Worm (Caenorhabditis elegans) whole organism, L1 larva: Measurements from ENCODE around the gene F54C9.3.

Experiments
- C04F5.9 ChIP-seq: sonication (generic microtip); optimal IDR thresholded peaks from 2 replicates; lab custom pipeline; 2016; ENCODE audit warnings: missing genetic modification characterization, missing compliant biosample characterization
- egl-27 ChIP-seq, 2 experiments: fragments of 150-350 bp in 1 of 2; sonication (generic microtip); optimal IDR thresholded peaks; 3 replicates each; lab custom pipeline; 2017 to 2018; ENCODE audit warnings: missing biosample characterization in 2 of 2, missing genetic modification characterization in 2 of 2, missing genetic modification reagents in 2 of 2
- mep-1 ChIP-seq: fragments of 150-350 bp; optimal IDR thresholded peaks from 2 replicates; lab custom pipeline; 2014; ENCODE audit warnings: missing biosample characterization, missing genetic modification characterization
- nhr-85 ChIP-seq: sonication (generic microtip); peaks from one replicate; lab custom pipeline; 2016; ENCODE audit warnings: missing genetic modification characterization, inconsistent platforms, missing compliant biosample characterization
- pag-3 ChIP-seq: sonication (generic microtip); optimal IDR thresholded peaks from 2 replicates; lab custom pipeline; 2017; ENCODE audit warnings: missing genetic modification characterization, mild to moderate bottlenecking, missing compliant biosample characterization, antibody characterized with exemption, borderline replicate concordance; ENCODE audit not compliant: insufficient read depth
- snu-23 ChIP-seq: sonication (generic microtip); optimal IDR thresholded peaks from 2 replicates; lab custom pipeline; 2016; ENCODE audit warnings: missing genetic modification characterization, missing compliant biosample characterization
- tlp-1 ChIP-seq: fragments of 150-350 bp; optimal IDR thresholded peaks from 2 replicates; lab custom pipeline; 2014; ENCODE audit warnings: missing biosample characterization, missing genetic modification characterization
- unc-62 ChIP-seq: fragments of 150-350 bp; optimal IDR thresholded peaks from 2 replicates; lab custom pipeline; 2014; ENCODE audit warnings: missing biosample characterization, missing genetic modification reagents, missing genetic modification characterization
- vab-15 ChIP-seq: sonication (generic microtip); optimal IDR thresholded peaks from 2 replicates; lab custom pipeline; 2017; ENCODE audit warnings: missing genotype, mild to moderate bottlenecking, missing genetic modification characterization, missing compliant biosample characterization
- zag-1 ChIP-seq: fragments of 150-350 bp; optimal IDR thresholded peaks from 2 replicates; lab custom pipeline; 2014; ENCODE audit warnings: missing biosample characterization, missing genetic modification characterization

ce11 chrII:8545315-8545714 lies 21.3 kb downstream of the F54C9.3 start, which contains the start of gene decr-1.2:
- no peak for TF ChIP-seq pag-3
- TF ChIP-seq nhr-85, result no peak
- no peak for TF ChIP-seq unc-62 (GFP tag; lab: Kevin White, UChicago)
- no peak for TF ChIP-seq C04F5.9 (tag; lab: Kevin White, UChicago)
- no peak for TF ChIP-seq zag-1 (tag; lab: Kevin White, UChicago)
- TF ChIP-seq mep-1, result no peak
- no peak for TF ChIP-seq egl-27 (tag; optimal IDR thresholded peaks at IDR 0.05; lab: Kevin White, UChicago)
- no peak for TF ChIP-seq snu-23 (GFP tag; lab: Kevin White, UChicago)
- no peak for TF ChIP-seq vab-15 (tag; lab: Kevin White, UChicago)
- TF ChIP-seq tlp-1 (tag; lab: Kevin White, UChicago), result no peak
